Worm (Caenorhabditis elegans) whole organism, early embryonic: ENCODE results near the gene F22E5.12.

Source experiments
- ama-1 ChIP-seq: fragments of 150-350 bp; optimal IDR thresholded peaks from 2 replicates; lab custom pipeline; 2014
- ceh-13 ChIP-seq: fragments of 200-800 bp; sonication (Bioruptor generic); optimal IDR thresholded peaks from 2 replicates; lab custom pipeline; 2018; ENCODE audit warnings: mild to moderate bottlenecking, missing genetic modification characterization, missing compliant biosample characterization
- ceh-36 ChIP-seq: sonication (generic microtip); optimal IDR thresholded peaks from 2 replicates; lab custom pipeline; 2016; ENCODE audit warnings: missing genetic modification characterization, inconsistent platforms, missing compliant biosample characterization
- hmbx-1 ChIP-seq: sonication (generic microtip); optimal IDR thresholded peaks from 2 replicates; lab custom pipeline; 2016; ENCODE audit warnings: mild to moderate bottlenecking, missing genetic modification characterization, missing compliant biosample characterization
- tbx-11 ChIP-seq: fragments of 200-800 bp; sonication (Bioruptor generic); IDR thresholded peaks from 2 replicates; pipeline ENCODE4 v1.3.6; 2022; ENCODE audit warnings: missing genetic modification characterization, missing compliant biosample characterization
- tbx-37 ChIP-seq: fragments of 200-800 bp; sonication (Bioruptor generic); conservative IDR thresholded peaks from 2 replicates; pipeline ENCODE4 v1.3.6; 2022; ENCODE audit warnings: missing genetic modification reagents, missing genetic modification characterization, missing compliant biosample characterization

DNA sequence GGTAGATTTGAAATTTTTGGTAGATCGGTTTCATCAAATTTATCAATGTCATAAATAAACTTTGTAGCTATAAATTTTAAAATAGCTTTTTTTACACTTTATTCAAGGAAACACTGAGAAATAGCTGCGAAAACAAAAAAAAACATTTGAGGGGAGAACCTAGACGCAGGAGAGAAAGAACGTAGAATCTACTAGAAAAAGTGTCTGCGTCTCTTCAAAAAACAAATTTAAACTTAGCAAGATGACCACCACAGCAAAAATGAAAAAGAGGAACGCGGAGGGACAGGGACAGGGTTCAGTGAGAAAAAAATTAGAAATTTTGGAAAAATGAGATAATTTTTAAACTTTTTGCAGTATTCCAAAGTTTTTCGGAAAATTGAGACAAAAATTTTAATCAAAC is 2.4 kb upstream of the F22E5.12 start:
- TF ChIP-seq ama-1 (lab: Kevin White, UChicago): no peak
- no peak for TF ChIP-seq tbx-37 (GFP tag; lab: Robert Waterston, UW)
- no peak for TF ChIP-seq ceh-13 (GFP tag; lab: Kevin White, UChicago)
- no peak for TF ChIP-seq hmbx-1 (tag; lab: Kevin White, UChicago)
- no peak for TF ChIP-seq ceh-36 (tag; lab: Kevin White, UChicago)
- no peak for TF ChIP-seq tbx-11 (GFP tag; lab: Robert Waterston, UW)
